Worm (Caenorhabditis elegans) whole organism, mixed stage, embryonic: ENCODE measurements around the gene R07E4.1.

ENCODE experiments used
- bed-3 ChIP-seq: fragments of 200-800 bp; sonication (Bioruptor generic); optimal IDR thresholded peaks from 3 replicates; lab custom pipeline; 2018; ENCODE audit warnings: mild to moderate bottlenecking, missing genetic modification characterization, moderate library complexity, missing compliant biosample characterization
- blmp-1 ChIP-seq: fragments of 150-350 bp; optimal IDR thresholded peaks from 2 replicates; lab custom pipeline; 2014; ENCODE audit warnings: missing biosample characterization, missing genetic modification characterization
- ceh-39 ChIP-seq: fragments of 150-350 bp; optimal IDR thresholded peaks from 2 replicates; lab custom pipeline; 2014; ENCODE audit warnings: missing biosample characterization, missing genetic modification characterization
- ces-1 ChIP-seq: fragments of 150-350 bp; optimal IDR thresholded peaks from 2 replicates; lab custom pipeline; 2014; ENCODE audit warnings: missing biosample characterization, missing genetic modification reagents, missing genetic modification characterization
- cnd-1 ChIP-seq: fragments of 200-800 bp; sonication (Bioruptor generic); optimal IDR thresholded peaks from 2 replicates; lab custom pipeline; 2018; ENCODE audit warnings: mild to moderate bottlenecking, missing genetic modification characterization, missing compliant biosample characterization
- drap-1 ChIP-seq: fragments of 200-800 bp; sonication (Bioruptor generic); optimal IDR thresholded peaks from 3 replicates; lab custom pipeline; 2018; ENCODE audit warnings: mild to moderate bottlenecking, missing genetic modification characterization, missing compliant biosample characterization
- elt-1 ChIP-seq: sonication (generic microtip); optimal IDR thresholded peaks from 2 replicates; lab custom pipeline; 2017; ENCODE audit warnings: missing genetic modification characterization, mild to moderate bottlenecking, missing compliant biosample characterization, antibody characterized with exemption, moderate library complexity, borderline replicate concordance; ENCODE audit not compliant: insufficient read depth
- elt-3 ChIP-seq: fragments of 150-350 bp; optimal IDR thresholded peaks from 2 replicates; lab custom pipeline; 2014; ENCODE audit warnings: missing biosample characterization, missing genetic modification characterization
- ham-2 ChIP-seq: fragments of 200-800 bp; sonication (Bioruptor generic); optimal IDR thresholded peaks from 2 replicates; lab custom pipeline; 2018; ENCODE audit warnings: mild to moderate bottlenecking, missing genetic modification characterization, missing compliant biosample characterization
- hlh-1 ChIP-seq: fragments of 150-350 bp; optimal IDR thresholded peaks from 2 replicates; lab custom pipeline; 2014; ENCODE audit warnings: missing biosample characterization, missing genetic modification reagents, missing genetic modification characterization
- lin-13 ChIP-seq: fragments of 150-350 bp; optimal IDR thresholded peaks from 2 replicates; lab custom pipeline; 2014; ENCODE audit warnings: missing biosample characterization, missing genetic modification characterization
- lsy-2 ChIP-seq: fragments of 150-350 bp; optimal IDR thresholded peaks from 2 replicates; lab custom pipeline; 2014; ENCODE audit warnings: missing biosample characterization, missing genetic modification characterization
- mep-1 ChIP-seq: fragments of 150-350 bp; optimal IDR thresholded peaks from 2 replicates; lab custom pipeline; 2017; ENCODE audit warnings: missing biosample characterization, missing genetic modification reagents, missing genetic modification characterization, inconsistent platforms
- mls-2 ChIP-seq: sonication (generic microtip); optimal IDR thresholded peaks from 2 replicates; lab custom pipeline; 2016; ENCODE audit warnings: mild to moderate bottlenecking, missing genetic modification characterization, moderate library complexity, missing compliant biosample characterization
- nhr-12 ChIP-seq: fragments of 150-350 bp; optimal IDR thresholded peaks from 2 replicates; lab custom pipeline; 2014; ENCODE audit warnings: missing biosample characterization, missing genetic modification characterization
- nhr-2 ChIP-seq: fragments of 150-350 bp; optimal IDR thresholded peaks from 2 replicates; lab custom pipeline; 2014; ENCODE audit warnings: missing biosample characterization, missing genetic modification characterization
- nhr-237 ChIP-seq: fragments of 150-350 bp; optimal IDR thresholded peaks from 2 replicates; lab custom pipeline; 2014; ENCODE audit warnings: missing biosample characterization, missing genetic modification characterization
- nhr-28 ChIP-seq: fragments of 150-350 bp; optimal IDR thresholded peaks from 2 replicates; lab custom pipeline; 2014; ENCODE audit warnings: missing biosample characterization, missing genetic modification characterization
- nhr-76 ChIP-seq: sonication (generic microtip); optimal IDR thresholded peaks from 2 replicates; lab custom pipeline; 2017; ENCODE audit warnings: missing biosample characterization, missing genetic modification characterization
- pha-4 ChIP-seq: fragments of 150-350 bp; optimal IDR thresholded peaks from 2 replicates; lab custom pipeline; 2018; ENCODE audit warnings: missing biosample characterization, missing genetic modification reagents, missing genetic modification characterization
- sem-2 ChIP-seq: fragments of 200-800 bp; sonication (Bioruptor generic); optimal IDR thresholded peaks from 2 replicates; lab custom pipeline; 2018; ENCODE audit warnings: mild to moderate bottlenecking, missing genetic modification characterization, missing compliant biosample characterization
- snpc-4 ChIP-seq: fragments of 150-350 bp; optimal IDR thresholded peaks from 2 replicates; lab custom pipeline; 2014; ENCODE audit warnings: missing biosample characterization, missing genetic modification characterization
- tbx-8 ChIP-seq: fragments of 200-800 bp; sonication (Bioruptor generic); optimal IDR thresholded peaks from 2 replicates; lab custom pipeline; 2018; ENCODE audit warnings: mild to moderate bottlenecking, missing genetic modification characterization, moderate library complexity, missing compliant biosample characterization
- unc-120 ChIP-seq: sonication (generic microtip); optimal IDR thresholded peaks from 2 replicates; lab custom pipeline; 2017; ENCODE audit warnings: missing genetic modification characterization, missing compliant biosample characterization; ENCODE audit not compliant: poor library complexity, severe bottlenecking
- unc-39 ChIP-seq: fragments of 150-350 bp; optimal IDR thresholded peaks from 2 replicates; lab custom pipeline; 2014; ENCODE audit warnings: missing biosample characterization, missing genetic modification characterization
- unc-62 ChIP-seq: fragments of 150-350 bp; optimal IDR thresholded peaks from 2 replicates; lab custom pipeline; 2014; ENCODE audit warnings: missing biosample characterization, missing genetic modification reagents, missing genetic modification characterization
- zip-8 ChIP-seq: fragments of 150-350 bp; optimal IDR thresholded peaks from 2 replicates; lab custom pipeline; 2014; ENCODE audit warnings: missing biosample characterization, missing genetic modification characterization
- ztf-11 ChIP-seq: fragments of 150-350 bp; optimal IDR thresholded peaks from 2 replicates; lab custom pipeline; 2014; ENCODE audit warnings: missing biosample characterization, missing genetic modification characterization

Gene R07E4.1

DNA sequence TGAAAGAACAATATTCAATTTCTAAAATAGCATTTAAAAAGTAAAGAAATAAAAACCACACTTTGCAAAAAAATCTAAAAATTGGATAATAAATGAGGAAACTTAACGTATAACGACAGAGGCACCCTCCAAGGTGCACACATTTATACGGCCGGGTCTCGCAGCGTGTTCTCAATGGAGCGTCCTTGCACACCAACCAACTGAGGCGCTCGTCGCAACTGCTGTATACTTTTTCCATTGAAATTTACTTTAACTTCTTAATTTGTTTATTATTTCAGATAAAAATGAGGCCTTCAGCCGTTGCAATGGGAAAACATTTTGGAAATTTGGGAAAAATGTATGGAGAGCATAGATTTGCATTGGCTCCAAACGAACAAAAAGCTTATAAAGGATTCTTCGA lies 5.7 kb upstream of the R07E4.1 start, which contains the start of the genes R07E4.5 and R07E4.3:
TSS of gene R07E4.5 (minus strand) at position 1 of the 400 bp plus-strand sequence.
TSS of gene R07E4.3 (plus strand) at position 285 of the 400 bp plus-strand sequence.
- no peak for TF ChIP-seq ceh-39 (tag; lab: Kevin White, UChicago)
- peak; percentile 93 for TF ChIP-seq mep-1 (tag; lab: Kevin White, UChicago)
- TF ChIP-seq zip-8 (tag; lab: Kevin White, UChicago), result no peak
- TF ChIP-seq lsy-2, result peak; percentile 71
- TF ChIP-seq pha-4 (tag; lab: Kevin White, UChicago), result peak; percentile 80
- peak; percentile 43 for TF ChIP-seq nhr-237 (tag; lab: Kevin White, UChicago)
- TF ChIP-seq unc-120 (tag; lab: Kevin White, UChicago), result peak; percentile 50
- TF ChIP-seq sem-2 (GFP tag; lab: Kevin White, UChicago), result no peak
- TF ChIP-seq lin-13 (tag; lab: Kevin White, UChicago), result peak; percentile 56
- peak; percentile 60 for TF ChIP-seq hlh-1
- TF ChIP-seq ces-1 (GFP tag; lab: Kevin White, UChicago), result peak; percentile 48
- TF ChIP-seq mls-2 (tag; lab: Kevin White, UChicago), result peak; percentile 15

DNA sequence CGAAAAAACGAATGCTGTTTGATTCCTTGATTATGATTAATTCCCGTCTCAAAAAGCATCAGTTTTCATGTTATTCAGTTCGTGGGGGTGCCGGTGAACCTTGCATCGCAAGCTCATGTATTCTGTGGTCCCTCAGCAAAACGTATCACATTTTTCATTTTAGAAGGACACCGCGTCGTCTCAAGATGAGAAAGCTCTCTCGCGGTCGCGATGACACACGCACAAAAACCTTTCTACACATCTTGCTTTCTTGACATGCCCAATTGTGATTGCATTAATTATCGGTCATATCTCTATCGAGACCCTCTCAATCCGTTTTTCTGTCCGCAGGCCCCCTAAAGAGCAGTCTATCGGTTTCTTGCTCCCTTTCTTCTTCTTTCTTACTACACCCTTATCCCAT lies 2.8 kb upstream of the R07E4.1 start:
- TF ChIP-seq ces-1 (GFP tag; lab: Kevin White, UChicago), result peak; percentile 39
- TF ChIP-seq cnd-1 (tag; lab: Kevin White, UChicago), result no peak
- TF ChIP-seq, all 35 proteins: peak for 1

DNA sequence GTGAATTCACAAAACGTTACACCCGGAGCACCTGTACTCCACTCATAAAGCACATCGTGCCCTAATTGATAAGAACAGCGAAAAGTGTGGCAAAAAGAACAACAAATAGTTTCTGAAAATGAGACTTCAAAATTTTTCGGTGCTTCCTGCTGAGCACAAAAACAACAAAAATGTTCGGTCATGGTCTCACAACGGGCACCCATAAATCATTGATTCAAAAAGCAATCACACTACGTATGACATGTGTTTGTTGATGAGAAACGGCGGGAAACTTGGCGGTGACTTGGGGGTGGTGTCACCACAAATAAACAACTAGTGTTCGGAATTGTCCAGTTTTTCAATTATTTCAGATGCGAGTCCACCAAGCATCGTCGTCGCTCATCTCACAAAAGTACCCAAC lies 2.0 kb downstream of the R07E4.1 start:
- TF ChIP-seq unc-39, result no peak
- TF ChIP-seq zip-8 (tag; lab: Kevin White, UChicago), result no peak

DNA sequence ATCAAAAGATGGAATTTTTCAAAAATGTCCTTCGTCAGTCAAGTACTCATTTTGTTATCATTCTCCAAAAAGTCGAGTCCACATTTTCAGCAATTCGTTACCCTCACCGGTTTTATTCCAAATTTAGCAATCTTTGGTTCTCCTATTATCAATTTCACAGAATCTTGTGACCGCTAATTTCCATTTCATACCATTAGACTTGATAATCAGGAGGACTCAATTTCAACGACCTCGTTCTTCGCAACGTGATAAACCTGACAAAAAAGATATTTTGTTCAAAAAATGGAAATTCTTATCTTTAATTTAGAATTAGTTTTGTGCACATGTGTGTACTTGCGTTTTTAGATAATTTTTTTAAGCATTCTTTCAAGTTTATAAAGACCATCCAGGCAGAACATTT lies 3.6 kb downstream of the R07E4.1 start:
- TF ChIP-seq nhr-237 (tag; lab: Kevin White, UChicago), result no peak
- no peak for TF ChIP-seq blmp-1 (tag; lab: Kevin White, UChicago)
- no peak for TF ChIP-seq tbx-8 (GFP tag; lab: Kevin White, UChicago)
- TF ChIP-seq drap-1 (GFP tag; lab: Kevin White, UChicago), result no peak
- TF ChIP-seq ceh-39 (tag; lab: Kevin White, UChicago), result no peak
- TF ChIP-seq snpc-4 (tag; lab: Kevin White, UChicago), result no peak
- no peak for TF ChIP-seq hlh-1
- TF ChIP-seq mls-2 (tag; lab: Kevin White, UChicago), result no peak

ce11 chrX:5972212-5972611 lies 13.3 kb downstream of the R07E4.1 start:
- no peak for TF ChIP-seq unc-62 (GFP tag; lab: Kevin White, UChicago)
- TF ChIP-seq nhr-12 (tag; lab: Kevin White, UChicago), result no peak
- no peak for TF ChIP-seq nhr-2 (tag; lab: Kevin White, UChicago)
- TF ChIP-seq nhr-28 (tag; lab: Kevin White, UChicago), result no peak
- TF ChIP-seq ham-2 (GFP tag; lab: Kevin White, UChicago), result no peak
- no peak for TF ChIP-seq nhr-237 (tag; lab: Kevin White, UChicago)
- no peak for TF ChIP-seq zip-8 (tag; lab: Kevin White, UChicago)
- TF ChIP-seq elt-3 (tag; lab: Kevin White, UChicago), result no peak
- no peak for TF ChIP-seq lin-13 (tag; lab: Kevin White, UChicago)
- TF ChIP-seq ces-1 (GFP tag; lab: Kevin White, UChicago), result no peak
- no peak for TF ChIP-seq bed-3 (GFP tag; lab: Kevin White, UChicago)

- TF ChIP-seq tbx-8 (GFP tag; lab: Kevin White, UChicago), result no peak
- TF ChIP-seq nhr-76, result no peak
- TF ChIP-seq unc-39, result no peak
- TF ChIP-seq nhr-12 (tag; lab: Kevin White, UChicago), result no peak
- peak; percentile 93 for TF ChIP-seq ces-1 (GFP tag; lab: Kevin White, UChicago)
- no peak for TF ChIP-seq snpc-4 (tag; lab: Kevin White, UChicago)
These were observed 16.3 kb downstream of the R07E4.1 start for ce11 chrX:5975228-5975627.

- TF ChIP-seq bed-3 (GFP tag; lab: Kevin White, UChicago) (no peak), lin-13 (tag; lab: Kevin White, UChicago) (no peak), elt-1 (tag; lab: Kevin White, UChicago) (no peak), mep-1 (tag; lab: Kevin White, UChicago) (no peak), ztf-11 (no peak)
These were observed 16.8 kb downstream of the R07E4.1 start for ce11 chrX:5975726-5976125.
